Fruit fly (Drosophila melanogaster) whole organism, embryonic: Measurements from ENCODE around the gene IKKepsilon.

ENCODE experiments used
- Abd-B ChIP-seq: fragments of 200-800 bp; sonication (Bioruptor generic); optimal IDR thresholded peaks from 2 replicates; lab custom pipeline; 2018; ENCODE audit warnings: missing biosample characterization, mild to moderate bottlenecking, missing genetic modification characterization, moderate library complexity
- Bteb2 ChIP-seq: fragments of 200-800 bp; sonication (Bioruptor generic); optimal IDR thresholded peaks from 2 replicates; lab custom pipeline; 2016; ENCODE audit warnings: missing biosample characterization, missing genetic modification characterization
- CG15073 ChIP-seq: fragments of 200-800 bp; sonication (Bioruptor generic); optimal IDR thresholded peaks from 2 replicates; lab custom pipeline; 2016; ENCODE audit warnings: missing biosample characterization, missing genetic modification characterization
- CG1529 ChIP-seq: fragments of 200-800 bp; sonication (Bioruptor generic); optimal IDR thresholded peaks from 3 replicates; lab custom pipeline; 2018; ENCODE audit warnings: missing biosample characterization, missing genetic modification characterization
- CG1603 ChIP-seq: fragments of 200-800 bp; sonication (Bioruptor generic); optimal IDR thresholded peaks from 2 replicates; lab custom pipeline; 2019; ENCODE audit warnings: missing biosample characterization, mild to moderate bottlenecking, missing genetic modification characterization, moderate library complexity
- CG17612 ChIP-seq: fragments of 200-800 bp; sonication (Bioruptor generic); IDR thresholded peaks from 2 replicates; pipeline ENCODE4 v1.3.6; 2022; ENCODE audit warnings: missing biosample characterization, missing genetic modification characterization
- CG1792 ChIP-seq: fragments of 200-800 bp; sonication (Bioruptor generic); optimal IDR thresholded peaks from 2 replicates; lab custom pipeline; 2016; ENCODE audit warnings: missing biosample characterization, missing genetic modification characterization
- CG30020 ChIP-seq: fragments of 200-800 bp; optimal IDR thresholded peaks from 2 replicates; lab custom pipeline; 2019; ENCODE audit warnings: missing biosample characterization, mild to moderate bottlenecking, missing genetic modification characterization, moderate library complexity
- CG6175 ChIP-seq: fragments of 200-800 bp; sonication (Bioruptor generic); IDR thresholded peaks from 3 replicates; pipeline ENCODE4 v1.3.6; 2022; ENCODE audit warnings: missing biosample characterization, missing genetic modification characterization
- CG6272 ChIP-seq: fragments of 200-800 bp; sonication (Bioruptor generic); IDR thresholded peaks from 2 replicates; pipeline ENCODE4 v1.3.6; 2022; ENCODE audit warnings: missing biosample characterization, missing genetic modification characterization
- CG6791 ChIP-seq: fragments of 200-800 bp; sonication (Bioruptor generic); IDR thresholded peaks from 3 replicates; pipeline ENCODE4 v1.3.6; 2022; ENCODE audit warnings: missing biosample characterization, missing genetic modification characterization; ENCODE audit not compliant: partially characterized antibody
- CG7372 ChIP-seq: fragments of 200-800 bp; sonication (Bioruptor generic); IDR thresholded peaks from 2 replicates; pipeline ENCODE4 v1.3.6; 2022; ENCODE audit warnings: missing biosample characterization, missing genetic modification characterization
- CG7839 ChIP-seq: fragments of 200-800 bp; sonication (Bioruptor generic); optimal IDR thresholded peaks from 3 replicates; lab custom pipeline; 2018; ENCODE audit warnings: missing biosample characterization, mild to moderate bottlenecking, missing genetic modification characterization, moderate library complexity
- CG7928 ChIP-seq: fragments of 200-800 bp; sonication (Bioruptor generic); optimal IDR thresholded peaks from 2 replicates; lab custom pipeline; 2017; ENCODE audit warnings: missing biosample characterization, mild to moderate bottlenecking, missing genetic modification characterization
- CG9215 ChIP-seq: fragments of 200-800 bp; sonication (Bioruptor generic); IDR thresholded peaks from 2 replicates; pipeline ENCODE4 v1.3.6; 2022; ENCODE audit warnings: missing biosample characterization, missing genetic modification characterization
- CG9609 ChIP-seq: fragments of 200-800 bp; sonication (Bioruptor generic); optimal IDR thresholded peaks from 3 replicates; lab custom pipeline; 2016; ENCODE audit warnings: missing biosample characterization, missing genetic modification characterization
- D19A ChIP-seq: fragments of 200-800 bp; optimal IDR thresholded peaks from 3 replicates; lab custom pipeline; 2019; ENCODE audit warnings: missing biosample characterization, mild to moderate bottlenecking, missing genetic modification characterization, moderate library complexity
- Doc3 ChIP-seq: fragments of 200-800 bp; sonication (Bioruptor generic); IDR thresholded peaks from 3 replicates; pipeline ENCODE4 v1.3.6; 2022; ENCODE audit warnings: missing biosample characterization, missing genetic modification characterization; ENCODE audit not compliant: partially characterized antibody
- Dp ChIP-seq: fragments of 200-800 bp; sonication (Bioruptor generic); optimal IDR thresholded peaks from 2 replicates; lab custom pipeline; 2018; ENCODE audit warnings: missing biosample characterization, mild to moderate bottlenecking, missing genetic modification characterization, moderate library complexity
- E2f1 ChIP-seq: fragments of 200-800 bp; sonication (Bioruptor generic); IDR thresholded peaks from 2 replicates; pipeline ENCODE4 v1.3.6; 2022; ENCODE audit warnings: missing biosample characterization, missing genetic modification characterization
- E2f2 ChIP-seq: fragments of 200-800 bp; sonication (Bioruptor generic); IDR thresholded peaks from 2 replicates; pipeline ENCODE4 v1.3.6; 2022; ENCODE audit warnings: missing biosample characterization, missing genetic modification characterization
- HHEX ChIP-seq: fragments of 200-800 bp; sonication (Bioruptor generic); optimal IDR thresholded peaks from 3 replicates; lab custom pipeline; 2017; ENCODE audit warnings: missing biosample characterization, mild to moderate bottlenecking, missing genetic modification characterization, missing genetic modification reagents
- Lim3 ChIP-seq: fragments of 200-800 bp; sonication (Bioruptor generic); IDR thresholded peaks from 2 replicates; pipeline ENCODE4 v1.3.6; 2022; ENCODE audit warnings: missing biosample characterization, missing genetic modification characterization
- MBD-R2 ChIP-seq: fragments of 200-800 bp; sonication (Bioruptor generic); IDR thresholded peaks from 2 replicates; pipeline ENCODE4 v1.3.6; 2022; ENCODE audit warnings: missing biosample characterization, missing genetic modification characterization
- MESR4 ChIP-seq: fragments of 200-800 bp; sonication (Bioruptor generic); optimal IDR thresholded peaks from 2 replicates; lab custom pipeline; 2018; ENCODE audit warnings: missing biosample characterization, mild to moderate bottlenecking, missing genetic modification characterization, moderate library complexity
- MTF-1 ChIP-seq: fragments of 200-800 bp; sonication (Bioruptor generic); optimal IDR thresholded peaks from 2 replicates; lab custom pipeline; 2018; ENCODE audit warnings: missing biosample characterization, mild to moderate bottlenecking, missing genetic modification characterization, borderline replicate concordance
- Med ChIP-seq: fragments of 200-800 bp; sonication (Bioruptor generic); peaks from one replicate; lab custom pipeline; 2016; ENCODE audit warnings: missing biosample characterization, missing genetic modification characterization, mild to moderate bottlenecking, inconsistent platforms, moderate library complexity
- Ravus ChIP-seq: fragments of 200-800 bp; sonication (Bioruptor generic); IDR thresholded peaks from 2 replicates; pipeline ENCODE4 v1.3.6; 2022; ENCODE audit warnings: missing biosample characterization, missing genetic modification characterization
- Side ChIP-seq: fragments of 200-800 bp; sonication (Bioruptor generic); optimal IDR thresholded peaks from 2 replicates; lab custom pipeline; 2016; ENCODE audit warnings: missing biosample characterization, missing genetic modification characterization
- ac ChIP-seq: fragments of 200-800 bp; sonication (Bioruptor generic); optimal IDR thresholded peaks from 3 replicates; lab custom pipeline; 2017; ENCODE audit warnings: missing biosample characterization, mild to moderate bottlenecking, missing genetic modification characterization
- al ChIP-seq: fragments of 200-800 bp; sonication (Bioruptor generic); IDR thresholded peaks from 2 replicates; pipeline ENCODE4 v1.3.6; 2022; ENCODE audit warnings: missing biosample characterization, missing genetic modification characterization
- bcd ChIP-seq: fragments of 200-800 bp; sonication (Bioruptor generic); optimal IDR thresholded peaks from 2 replicates; lab custom pipeline; 2017; ENCODE audit warnings: missing biosample characterization, mild to moderate bottlenecking, missing genetic modification characterization
- bsh ChIP-seq, 2 experiments: fragments of 200-800 bp; sonication (Bioruptor generic); optimal IDR thresholded peaks; 2 replicates each; lab custom pipeline; 2017 to 2018; ENCODE audit warnings: mild to moderate bottlenecking in 2 of 2, missing biosample characterization in 2 of 2, missing genetic modification characterization in 2 of 2, moderate library complexity in 1 of 2
- cato ChIP-seq: fragments of 200-800 bp; sonication (Bioruptor generic); optimal IDR thresholded peaks from 2 replicates; lab custom pipeline; 2016; ENCODE audit warnings: missing biosample characterization, missing genetic modification characterization, borderline replicate concordance
- crol ChIP-seq: fragments of 200-800 bp; sonication (Bioruptor generic); IDR thresholded peaks from 2 replicates; pipeline ENCODE4 v1.3.6; 2022; ENCODE audit warnings: missing biosample characterization, missing genetic modification characterization
- dan ChIP-seq: fragments of 200-800 bp; sonication (Bioruptor generic); IDR thresholded peaks from 2 replicates; pipeline ENCODE4 v1.3.6; 2022; ENCODE audit warnings: missing biosample characterization, missing genetic modification characterization
- hbn ChIP-seq: fragments of 200-800 bp; sonication (Bioruptor generic); IDR thresholded peaks from 2 replicates; pipeline ENCODE4 v1.3.6; 2022; ENCODE audit warnings: missing biosample characterization, missing genetic modification characterization; ENCODE audit not compliant: partially characterized antibody
- ind ChIP-seq: fragments of 200-800 bp; sonication (Bioruptor generic); optimal IDR thresholded peaks from 3 replicates; lab custom pipeline; 2016; ENCODE audit warnings: missing biosample characterization, missing genetic modification characterization
- insv ChIP-seq, 2 experiments: fragments of 200-800 bp; sonication (Bioruptor generic); optimal IDR thresholded peaks; 3 replicates each; lab custom pipeline; 2016 to 2018; ENCODE audit warnings: missing biosample characterization in 2 of 2, missing genetic modification characterization in 2 of 2
- kah ChIP-seq: fragments of 200-800 bp; sonication (Bioruptor generic); optimal IDR thresholded peaks from 2 replicates; lab custom pipeline; 2018; ENCODE audit warnings: missing biosample characterization, mild to moderate bottlenecking, missing genetic modification characterization
- kay ChIP-seq: fragments of 200-800 bp; sonication (Bioruptor generic); optimal IDR thresholded peaks from 2 replicates; lab custom pipeline; 2016; ENCODE audit warnings: missing biosample characterization, missing genetic modification characterization
- org-1 ChIP-seq: fragments of 200-800 bp; sonication (Bioruptor generic); optimal IDR thresholded peaks from 2 replicates; lab custom pipeline; 2017; ENCODE audit warnings: missing biosample characterization, missing genetic modification characterization
- pzg ChIP-seq: fragments of 200-800 bp; sonication (Bioruptor generic); optimal IDR thresholded peaks from 3 replicates; lab custom pipeline; 2018; ENCODE audit warnings: missing biosample characterization, mild to moderate bottlenecking, missing genetic modification characterization, moderate library complexity
- repo ChIP-seq: fragments of 200-800 bp; sonication (Bioruptor generic); optimal IDR thresholded peaks from 2 replicates; lab custom pipeline; 2016; ENCODE audit warnings: missing biosample characterization, missing genetic modification characterization
- sens-2 ChIP-seq: fragments of 200-800 bp; sonication (Bioruptor generic); IDR thresholded peaks from 2 replicates; pipeline ENCODE4 v1.3.6; 2022; ENCODE audit warnings: missing biosample characterization, missing genetic modification characterization
- stwl ChIP-seq: fragments of 200-800 bp; sonication (Bioruptor generic); optimal IDR thresholded peaks from 3 replicates; lab custom pipeline; 2018; ENCODE audit warnings: missing biosample characterization, mild to moderate bottlenecking, missing genetic modification characterization, moderate library complexity
- sug ChIP-seq: fragments of 200-800 bp; optimal IDR thresholded peaks from 2 replicates; lab custom pipeline; 2019; ENCODE audit warnings: missing biosample characterization, mild to moderate bottlenecking, missing genetic modification characterization, moderate library complexity
- tgo ChIP-seq: fragments of 200-800 bp; sonication (Bioruptor generic); IDR thresholded peaks from 3 replicates; pipeline ENCODE4 v1.3.6; 2022; ENCODE audit warnings: missing biosample characterization, missing genetic modification characterization
- ttk ChIP-seq: fragments of 200-800 bp; sonication (Bioruptor generic); IDR thresholded peaks from 2 replicates; pipeline ENCODE4 v2.1.2; 2022; ENCODE audit warnings: missing biosample characterization, missing genetic modification characterization
- unpg ChIP-seq: fragments of 200-800 bp; sonication (Bioruptor generic); optimal IDR thresholded peaks from 3 replicates; lab custom pipeline; 2018; ENCODE audit warnings: missing biosample characterization, mild to moderate bottlenecking, missing genetic modification characterization, moderate library complexity
- yki ChIP-seq: fragments of >200 bp; optimal IDR thresholded peaks from 3 replicates; lab custom pipeline; 2018

The IKKepsilon gene

DNA sequence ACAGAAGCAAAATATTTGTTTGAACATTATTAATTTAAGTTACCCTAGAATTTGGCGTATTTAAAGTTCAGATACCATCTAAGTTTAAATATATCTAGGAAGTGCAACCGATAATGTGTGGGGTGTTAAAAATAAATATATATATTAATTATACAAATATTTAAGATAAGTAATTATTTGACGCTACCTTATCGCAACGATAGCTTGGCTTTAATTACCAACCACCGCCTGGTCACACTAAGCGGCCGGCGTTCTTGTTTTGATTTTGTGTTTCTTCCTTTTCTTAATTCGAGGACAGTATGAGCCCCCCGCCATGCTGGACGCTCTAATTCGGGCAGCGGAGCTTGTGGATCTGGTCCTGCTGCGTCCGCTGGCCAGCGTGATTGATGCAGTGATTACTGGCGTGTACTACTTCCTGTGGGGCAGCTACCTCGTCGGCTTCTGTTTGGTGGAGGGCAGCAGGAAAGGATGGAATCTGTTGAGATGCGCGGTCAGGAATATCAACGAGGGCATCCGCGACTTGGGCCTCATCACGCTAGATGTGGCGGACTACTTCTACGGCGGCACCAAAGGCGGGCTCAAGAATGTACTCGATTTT, 6.4 kb downstream of the IKKepsilon start, which contains the start of gene CG2617 (continued):
- TF ChIP-seq cato (GFP tag; lab: Kevin White, UChicago) (no peak), sens-2 (GFP tag; lab: Robert Waterston, UW) (no peak), CG1529 (GFP tag; lab: Kevin White, UChicago) (no peak), CG7372 (GFP tag; lab: Robert Waterston, UW) (no peak), CG6175 (GFP tag; lab: Robert Waterston, UW) (no peak), HHEX (no peak), hbn (GFP tag; lab: Robert Waterston, UW) (0 out of 2 replicates have a peak, but pooled peaks have one; percentile 19), unpg (no peak), repo (GFP tag; lab: Kevin White, UChicago) (no peak), CG9609 (GFP tag; lab: Kevin White, UChicago) (no peak), Bteb2 (GFP tag; lab: Kevin White, UChicago) (no peak), Abd-B (GFP tag; lab: Kevin White, UChicago) (no peak), CG6791 (GFP tag; lab: Robert Waterston, UW) (peak; percentile 13; the same call in 1 of the 3 replicates), Med (GFP tag; lab: Kevin White, UChicago) (peak; percentile 55), CG7928 (GFP tag; lab: Kevin White, UChicago) (no peak), ac (GFP tag; lab: Kevin White, UChicago) (no peak), kay (no peak), E2f1 (GFP tag; lab: Robert Waterston, UW) (no peak), dan (GFP tag; lab: Robert Waterston, UW) (no peak), Dp (GFP tag; lab: Kevin White, UChicago) (peak; percentile 44), stwl (tag; lab: Kevin White, UChicago) (peak; percentile 16), Ravus (GFP tag; lab: Robert Waterston, UW) (no peak), yki (lab: Kevin White, UChicago) (no peak), CG17612 (GFP tag; lab: Robert Waterston, UW) (no peak), CG1603 (tag; lab: Kevin White, UChicago) (peak; percentile 65), pzg (peak; percentile 18), bcd (no peak), D19A (tag; lab: Kevin White, UChicago) (no peak), Lim3 (GFP tag; lab: Robert Waterston, UW) (no peak), MBD-R2 (GFP tag; lab: Robert Waterston, UW) (peak; percentile 52), CG1792 (GFP tag; lab: Kevin White, UChicago) (no peak), Doc3 (GFP tag; lab: Robert Waterston, UW) (0 out of 3 replicates have a peak, but pooled peaks have one; percentile 10), MTF-1 (no peak), crol (no peak), kah (GFP tag; lab: Kevin White, UChicago) (no peak), CG9215 (GFP tag; lab: Robert Waterston, UW) (no peak), CG30020 (peak; percentile 66), ind (GFP tag; lab: Kevin White, UChicago) (no peak), CG7839 (tag; lab: Kevin White, UChicago) (no peak), bsh (GFP tag; optimal IDR thresholded peaks at IDR 0.05; lab: Kevin White, UChicago) (no peak), CG15073 (no peak), CG6272 (GFP tag; lab: Robert Waterston, UW) (no peak), tgo (GFP tag; lab: Robert Waterston, UW) (0 out of 3 replicates have a peak, but pooled peaks have one; percentile 8), org-1 (no peak), sug (tag; lab: Kevin White, UChicago) (no peak), al (GFP tag; lab: Robert Waterston, UW) (no peak), insv (GFP tag; optimal IDR thresholded peaks at IDR 0.05; lab: Kevin White, UChicago) (no peak), MESR4 (GFP tag; lab: Kevin White, UChicago) (peak; percentile 18), ttk (GFP tag; lab: Robert Waterston, UW) (no peak), Side (GFP tag; lab: Kevin White, UChicago) (no peak), E2f2 (GFP tag; lab: Robert Waterston, UW) (peak; percentile 65)
